Worm (Caenorhabditis elegans): Measurements from ENCODE around the gene C17A2.2.

Gene C17A2.2

DNA sequence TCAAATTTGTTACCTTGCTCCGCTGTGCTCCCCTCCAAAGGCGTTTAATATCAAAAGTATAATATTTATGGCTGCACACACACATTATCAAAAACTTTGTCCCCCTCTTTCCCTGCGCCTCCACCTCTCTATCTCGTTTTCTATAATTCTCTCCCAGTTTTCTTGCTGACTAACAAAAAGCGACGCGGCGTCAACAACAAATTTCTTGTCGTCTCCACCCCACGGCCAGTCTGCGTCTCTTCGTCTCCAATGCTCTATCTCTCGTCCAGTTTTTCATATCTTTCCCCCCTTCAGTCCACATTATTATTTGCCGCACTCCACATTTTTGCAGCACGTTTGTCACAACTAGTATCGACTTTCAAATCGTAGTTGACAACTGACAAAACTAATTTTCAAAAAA is 35.6 kb upstream of the C17A2.2 start:
- no peak for TF ChIP-seq let-526 (GFP tag; IDR thresholded peaks at IDR 0.05)
- TF ChIP-seq ztf-26 (tag; optimal IDR thresholded peaks at IDR 0.05) = no peak
- no peak for TF ChIP-seq lsl-1 (GFP tag; optimal IDR thresholded peaks at IDR 0.05)
- peak; percentile 87 for TF ChIP-seq nhr-80 (tag; optimal IDR thresholded peaks at IDR 0.05)
- TF ChIP-seq rpc-1 (optimal IDR thresholded peaks at IDR 0.05) = no peak
- no peak for TF ChIP-seq rpc-1 (tag; optimal IDR thresholded peaks at IDR 0.05)
- no peak for TF ChIP-seq pbrm-1 (GFP tag; IDR thresholded peaks at IDR 0.05)
- no peak for TF ChIP-seq ztf-6 (GFP tag; IDR thresholded peaks at IDR 0.05)
- no peak for TF ChIP-seq snpc-4 (GFP tag; optimal IDR thresholded peaks at IDR 0.05)
- peak in 1 of 4 experiments; percentile 33 for TF ChIP-seq snpc-4 (tag; optimal IDR thresholded peaks at IDR 0.05)
- no peak for TF ChIP-seq nhr-179 (tag; optimal IDR thresholded peaks at IDR 0.05)
- TF ChIP-seq ceh-58 (GFP tag; IDR thresholded peaks at IDR 0.05) = no peak
- TF ChIP-seq ccch-3 (GFP tag; optimal IDR thresholded peaks at IDR 0.05) = no peak
- peak; percentile 42 for TF ChIP-seq K12H6.12 (tag; optimal IDR thresholded peaks at IDR 0.05)
- TF ChIP-seq F57A8.1 (GFP tag; optimal IDR thresholded peaks at IDR 0.05) = no peak
- TF ChIP-seq madf-6 (GFP tag; IDR thresholded peaks at IDR 0.05) = no peak
- no peak for TF ChIP-seq F57C9.4 (tag; optimal IDR thresholded peaks at IDR 0.05)
- no peak for TF ChIP-seq aptf-3 (GFP tag; IDR thresholded peaks at IDR 0.05)
- peak; percentile 23 for TF ChIP-seq lin-40 (tag; optimal IDR thresholded peaks at IDR 0.05)
- peak; percentile 43; the same call in 1 of the 2 replicates for TF ChIP-seq zfh-2 (GFP tag; conservative IDR thresholded peaks at IDR 0.05)
- no peak for TF ChIP-seq B0336.3 (GFP tag; IDR thresholded peaks at IDR 0.05)
- peak; percentile 93 for TF ChIP-seq hmg-1.2 (GFP tag; IDR thresholded peaks at IDR 0.05)
- no peak for TF ChIP-seq cebp-1 (GFP tag; IDR thresholded peaks at IDR 0.05)
- peak; percentile 37 for TF ChIP-seq cebp-1 (tag; optimal IDR thresholded peaks at IDR 0.05)
- no peak for TF ChIP-seq B0035.1 (tag; optimal IDR thresholded peaks at IDR 0.05)
- no peak for TF ChIP-seq akir-1 (GFP tag; optimal IDR thresholded peaks at IDR 0.05)
- TF ChIP-seq mcd-1 (GFP tag; IDR thresholded peaks at IDR 0.05) = 0 out of 2 replicates have a peak, but pooled peaks have one; percentile 30
- TF ChIP-seq unc-130 (GFP tag; optimal IDR thresholded peaks at IDR 0.05) = no peak
- peak; percentile 70 for TF ChIP-seq dox-1 (GFP tag; IDR thresholded peaks at IDR 0.05)
- TF ChIP-seq attf-5 (GFP tag; optimal IDR thresholded peaks at IDR 0.05) = peak; percentile 38
- no peak for TF ChIP-seq ceh-79 (tag; optimal IDR thresholded peaks at IDR 0.05)

DNA sequence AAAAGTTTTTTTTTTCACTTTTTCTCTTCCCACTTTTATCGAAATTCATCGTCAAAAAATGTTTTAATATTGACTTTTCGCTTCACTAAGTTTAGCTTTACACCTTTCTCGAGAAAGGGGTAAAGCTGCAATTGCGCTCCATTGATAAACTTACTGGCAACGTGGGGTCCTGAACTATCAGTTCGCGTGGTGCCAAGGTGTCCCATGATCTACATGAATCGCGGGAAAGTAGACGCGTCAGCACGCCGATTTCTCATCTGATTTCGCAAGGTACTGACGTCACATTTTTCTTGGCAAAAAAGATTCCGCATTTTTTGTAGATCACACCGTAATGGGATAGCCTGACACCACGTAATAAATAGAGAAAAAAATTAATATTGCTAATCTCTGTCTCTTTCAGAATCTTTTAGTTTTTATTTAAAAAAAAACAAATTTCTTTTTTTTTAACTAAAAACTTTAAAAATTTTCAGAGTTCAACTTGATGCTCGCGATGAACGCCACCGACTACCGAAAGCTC is 34.3 kb upstream of the C17A2.2 start, which contains the start of gene lido-15:
Gene lido-15 (plus strand): TSS at position 467 of the 517 bp plus-strand sequence.
- TF ChIP-seq hmg-20 (GFP tag; IDR thresholded peaks at IDR 0.05) (no peak), bed-1 (GFP tag; IDR thresholded peaks at IDR 0.05) (no peak), nhr-179 (tag; optimal IDR thresholded peaks at IDR 0.05) (no peak), B0035.1 (tag; optimal IDR thresholded peaks at IDR 0.05) (no peak), F33H1.4 (GFP tag; IDR thresholded peaks at IDR 0.05) (no peak), C06A6.2 (GFP tag; conservative IDR thresholded peaks at IDR 0.05) (no peak), repo-1 (tag; optimal IDR thresholded peaks at IDR 0.05) (no peak), mes-4 (tag; optimal IDR thresholded peaks at IDR 0.05) (no peak), ceh-58 (GFP tag; IDR thresholded peaks at IDR 0.05) (no peak), attf-5 (GFP tag; optimal IDR thresholded peaks at IDR 0.05) (peak; percentile 5), Y67H2A.10 (GFP tag; conservative IDR thresholded peaks at IDR 0.05) (no peak), D2030.7 (GFP tag; IDR thresholded peaks at IDR 0.05) (no peak), hsf-1 (GFP tag; IDR thresholded peaks at IDR 0.05) (no peak), nhr-120 (GFP tag; IDR thresholded peaks at IDR 0.05) (no peak), cebp-1 (GFP tag; IDR thresholded peaks at IDR 0.05) (no peak), cebp-1 (tag; optimal IDR thresholded peaks at IDR 0.05) (peak; percentile 39), mcd-1 (GFP tag; IDR thresholded peaks at IDR 0.05) (0 out of 2 replicates have a peak, but pooled peaks have one; percentile 27), dpff-1 (tag; optimal IDR thresholded peaks at IDR 0.05) (no peak)

All from whole organism, young adult.